Fruit fly (Drosophila melanogaster) S2 (cell line): ENCODE results near the gene mahe.

Experiments
- CG8478 ChIP-seq: fragments of >200 bp; optimal IDR thresholded peaks from 2 replicates; lab custom pipeline; 2018
- CTCF ChIP-seq, 2 experiments: fragments of >200 bp; optimal IDR thresholded peaks; 2 replicates each; lab custom pipeline; 2018

The mahe gene

DNA sequence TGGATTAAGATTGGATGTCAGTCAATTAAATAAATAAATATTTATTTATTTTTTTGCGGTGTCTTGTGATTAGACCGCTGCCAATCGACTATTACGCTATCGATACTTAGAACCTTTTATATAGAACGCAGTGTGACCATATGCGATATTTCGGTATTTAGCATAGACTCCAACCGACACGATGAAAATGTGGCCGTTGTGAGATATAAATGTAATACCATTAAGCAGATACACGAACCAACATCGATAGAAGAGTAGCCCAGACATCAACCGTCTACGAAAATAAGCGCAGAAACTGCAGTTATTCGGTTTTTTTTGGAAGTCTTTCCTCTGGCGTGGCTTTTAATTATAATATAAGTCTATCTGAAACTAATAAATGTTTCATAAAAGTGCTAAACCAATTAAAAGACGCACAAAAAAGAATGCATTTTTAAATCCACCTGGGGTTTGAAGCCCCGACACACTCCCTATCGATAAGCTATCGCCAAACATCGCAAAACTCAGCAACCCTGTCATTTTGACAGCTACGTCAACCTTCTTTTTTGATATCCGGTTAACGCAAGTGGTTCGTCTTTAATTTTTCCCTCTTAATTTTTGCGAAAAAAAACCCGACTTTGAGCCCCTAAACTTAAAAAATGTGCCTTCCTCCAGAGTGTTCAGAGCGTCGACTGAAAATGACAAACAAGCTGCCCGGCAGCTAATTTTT is 2.2 kb upstream of the mahe start, which contains the start of the genes Dhdds and RpS14a:
Gene Dhdds, minus strand, starts transcription at position 142 of the 706 bp plus-strand sequence.
Gene RpS14a, plus strand, starts transcription at position 533 of the 706 bp plus-strand sequence.
- TF ChIP-seq CG8478 (no peak), CTCF (optimal IDR thresholded peaks at IDR 0.05; lab: Kevin White, UChicago) (peak in 1 of 2 experiments; percentile 34)

DNA sequence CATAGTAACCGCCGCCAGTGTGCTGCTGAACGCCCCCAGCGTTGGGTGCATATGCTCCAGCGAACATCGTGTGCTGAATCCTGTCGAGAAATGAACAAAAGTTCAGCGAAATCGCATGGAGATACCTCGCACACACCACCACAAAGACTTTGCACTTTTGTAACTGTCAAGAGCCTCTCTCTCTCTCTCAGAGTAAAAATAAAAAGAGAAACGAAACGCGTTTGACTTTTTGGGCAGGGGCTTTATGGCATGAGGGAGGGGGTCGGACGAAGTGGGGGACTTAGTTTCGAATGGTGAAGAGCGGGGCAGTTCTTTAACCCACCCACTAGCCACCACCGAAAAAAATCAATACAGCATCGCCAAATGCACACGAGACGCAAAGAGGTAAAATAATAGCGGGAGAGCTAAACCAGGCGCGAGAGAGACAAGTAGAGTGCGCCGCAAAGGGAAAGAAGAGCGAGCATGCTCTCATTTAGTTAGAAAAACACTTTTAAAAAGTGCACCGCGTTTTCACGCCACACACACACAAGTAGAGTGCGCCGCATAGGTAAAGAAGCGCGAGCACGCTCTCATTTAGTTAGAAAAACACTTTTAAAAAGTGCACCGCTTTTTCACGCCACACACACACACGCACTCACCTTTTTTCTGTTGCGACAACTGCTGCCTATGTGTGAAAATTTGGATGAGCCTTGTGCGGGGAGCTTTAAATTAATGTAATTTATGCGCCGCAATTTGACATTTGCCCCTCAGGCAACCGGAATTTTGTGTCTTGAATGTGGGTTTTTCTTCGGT is 750 bp downstream of the mahe start:
- TF ChIP-seq CTCF (optimal IDR thresholded peaks at IDR 0.05; lab: Kevin White, UChicago) (no peak), CG8478 (no peak)

DNA sequence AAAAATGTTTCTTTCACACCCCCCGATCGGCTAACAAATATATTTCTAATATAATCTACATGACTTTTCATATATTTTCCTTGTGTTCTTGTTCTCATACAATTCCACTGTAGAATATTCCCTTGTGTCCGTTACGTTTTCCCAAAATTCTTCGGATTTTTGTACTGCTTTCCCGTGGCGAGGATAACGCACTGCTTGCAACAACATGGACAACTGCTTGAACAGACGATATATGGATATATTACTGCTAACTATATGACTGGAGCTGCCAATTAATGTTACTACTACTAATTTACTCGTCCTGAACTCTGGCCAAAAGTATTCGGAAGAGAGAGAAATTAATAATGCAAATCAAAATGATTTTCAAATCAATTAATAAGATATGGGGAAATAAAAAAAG is 6.3 kb downstream of the mahe start:
- TF ChIP-seq CTCF (optimal IDR thresholded peaks at IDR 0.05; lab: Kevin White, UChicago) (no peak), CG8478 (no peak)

DNA sequence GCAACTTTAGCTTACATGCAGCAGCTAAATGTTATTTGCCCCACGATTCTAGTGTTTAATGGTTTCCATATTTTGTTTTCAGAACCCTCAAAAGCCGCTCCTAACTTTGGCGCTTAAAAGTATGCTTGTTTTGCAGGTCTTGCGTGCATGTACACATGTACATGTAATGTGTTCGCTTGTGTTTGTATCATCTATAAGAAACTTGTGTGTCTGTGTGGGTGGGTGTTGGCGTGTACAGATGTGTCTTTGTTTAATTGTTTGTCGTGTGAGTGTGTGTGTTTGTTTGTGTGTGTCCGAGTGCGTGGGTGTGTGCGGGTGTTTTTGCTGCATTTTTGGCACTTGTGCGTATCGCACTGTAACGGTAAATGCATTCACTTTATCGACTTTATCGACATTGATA is 8.1 kb downstream of the mahe start:
- TF ChIP-seq CTCF (optimal IDR thresholded peaks at IDR 0.05; lab: Kevin White, UChicago), result no peak
- no peak for TF ChIP-seq CG8478

DNA sequence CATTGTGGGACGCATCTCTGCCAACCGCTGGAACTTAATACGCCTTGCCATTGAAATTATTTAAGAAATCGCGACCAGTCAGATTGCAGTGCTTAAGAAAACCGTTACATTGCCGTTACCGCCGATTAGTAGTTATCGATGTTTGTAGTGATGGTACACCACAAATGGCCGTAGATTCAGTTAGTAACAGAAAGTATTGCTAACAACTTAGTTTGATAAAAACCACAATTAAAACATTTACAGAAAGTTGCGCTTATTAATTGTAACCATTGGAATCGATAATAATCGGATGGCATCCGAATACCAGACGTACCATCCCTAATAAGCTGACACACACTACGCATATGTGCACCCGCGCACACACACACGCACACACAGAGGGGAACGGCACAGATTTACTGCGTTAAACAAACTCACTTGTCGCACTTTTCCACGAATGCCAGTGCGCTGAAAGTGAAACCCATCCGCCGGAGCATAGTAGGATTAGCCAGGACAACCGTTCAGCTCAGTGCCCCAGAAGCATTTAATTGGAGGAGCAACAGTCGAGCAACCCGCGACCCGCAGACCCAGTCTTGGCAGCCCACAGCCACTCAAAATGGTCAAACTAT is 11.0 kb downstream of the mahe start, which contains the start of the genes hdm and Ykt6:
Gene hdm, minus strand, starts transcription at position 51 of the 608 bp plus-strand sequence.
Gene Ykt6, plus strand, starts transcription at position 329 of the 608 bp plus-strand sequence.
- TF ChIP-seq CG8478 (no peak), CTCF (optimal IDR thresholded peaks at IDR 0.05; lab: Kevin White, UChicago) (peak in 1 of 2 experiments; percentile 2)

DNA sequence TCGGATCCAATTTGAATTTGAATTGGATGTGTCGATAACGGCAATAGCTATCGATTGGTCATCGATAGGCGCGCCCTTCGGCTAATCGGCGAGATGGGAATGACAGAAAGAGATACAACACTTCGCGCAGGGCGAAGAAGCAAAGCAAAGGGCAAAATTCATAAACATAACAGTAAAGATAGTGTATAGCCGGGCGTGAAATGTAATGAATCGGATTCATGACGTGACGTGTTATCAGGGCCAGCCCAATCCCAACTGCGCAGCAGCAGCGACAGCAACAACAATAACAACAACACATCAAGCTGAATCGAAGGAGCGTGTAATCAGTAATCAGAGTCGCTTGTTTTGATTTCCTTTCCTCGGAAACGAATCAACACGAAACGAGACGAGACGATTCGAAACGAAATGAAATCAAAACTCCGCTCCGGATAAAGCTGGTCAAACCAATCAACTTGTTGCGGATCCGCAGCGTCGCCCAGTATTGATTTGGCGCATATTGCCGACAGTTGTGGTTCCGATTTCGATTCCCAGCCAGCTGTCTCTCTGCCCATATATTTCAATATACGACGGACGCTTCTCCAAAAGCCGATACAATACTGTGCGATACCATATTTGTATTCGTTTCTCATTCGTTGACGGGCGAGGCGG is 19.1 kb downstream of the mahe start, which contains the start of gene snz:
Gene snz, plus strand, starts transcription at position 107 of the 648 bp plus-strand sequence.
- TF ChIP-seq CTCF (optimal IDR thresholded peaks at IDR 0.05; lab: Kevin White, UChicago), result no peak
- no peak for TF ChIP-seq CG8478

DNA sequence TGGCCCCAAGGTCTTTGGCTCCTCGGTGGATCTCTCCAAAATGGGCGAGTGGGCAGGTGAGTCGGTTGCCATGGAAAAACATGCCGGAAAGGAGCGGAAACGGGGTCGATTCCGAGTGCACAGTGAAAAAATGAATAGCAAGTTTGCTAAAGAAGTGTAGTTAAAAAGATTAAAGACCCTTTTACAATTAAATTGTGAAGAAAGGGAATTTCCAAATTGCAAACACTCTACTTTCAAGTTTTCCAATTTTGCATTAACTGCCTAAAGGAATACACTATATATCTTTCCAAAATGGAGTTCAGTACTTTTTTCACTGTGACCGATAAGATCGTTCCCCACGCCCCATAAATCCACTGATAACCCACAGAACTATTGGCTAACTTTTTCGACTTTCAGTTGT is 21.7 kb downstream of the mahe start:
- TF ChIP-seq CTCF (optimal IDR thresholded peaks at IDR 0.05; lab: Kevin White, UChicago), result no peak
- no peak for TF ChIP-seq CG8478

DNA sequence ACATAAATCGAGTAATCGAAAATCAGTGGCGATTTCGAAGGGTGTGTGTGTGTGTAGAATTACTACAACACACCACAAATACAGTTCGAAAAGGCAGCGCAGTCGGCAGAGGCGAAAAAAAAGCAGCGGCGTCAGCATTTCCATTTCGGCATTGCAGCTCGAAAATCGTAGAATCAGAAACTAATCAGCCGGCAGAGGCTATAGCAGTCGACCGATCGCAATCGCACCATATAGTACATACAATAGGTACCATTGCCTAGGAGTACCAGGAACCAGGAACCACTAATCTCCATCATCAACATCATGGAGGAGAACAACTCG is 22.2 kb downstream of the mahe start:
- TF ChIP-seq CTCF (optimal IDR thresholded peaks at IDR 0.05; lab: Kevin White, UChicago), result no peak
- no peak for TF ChIP-seq CG8478

DNA sequence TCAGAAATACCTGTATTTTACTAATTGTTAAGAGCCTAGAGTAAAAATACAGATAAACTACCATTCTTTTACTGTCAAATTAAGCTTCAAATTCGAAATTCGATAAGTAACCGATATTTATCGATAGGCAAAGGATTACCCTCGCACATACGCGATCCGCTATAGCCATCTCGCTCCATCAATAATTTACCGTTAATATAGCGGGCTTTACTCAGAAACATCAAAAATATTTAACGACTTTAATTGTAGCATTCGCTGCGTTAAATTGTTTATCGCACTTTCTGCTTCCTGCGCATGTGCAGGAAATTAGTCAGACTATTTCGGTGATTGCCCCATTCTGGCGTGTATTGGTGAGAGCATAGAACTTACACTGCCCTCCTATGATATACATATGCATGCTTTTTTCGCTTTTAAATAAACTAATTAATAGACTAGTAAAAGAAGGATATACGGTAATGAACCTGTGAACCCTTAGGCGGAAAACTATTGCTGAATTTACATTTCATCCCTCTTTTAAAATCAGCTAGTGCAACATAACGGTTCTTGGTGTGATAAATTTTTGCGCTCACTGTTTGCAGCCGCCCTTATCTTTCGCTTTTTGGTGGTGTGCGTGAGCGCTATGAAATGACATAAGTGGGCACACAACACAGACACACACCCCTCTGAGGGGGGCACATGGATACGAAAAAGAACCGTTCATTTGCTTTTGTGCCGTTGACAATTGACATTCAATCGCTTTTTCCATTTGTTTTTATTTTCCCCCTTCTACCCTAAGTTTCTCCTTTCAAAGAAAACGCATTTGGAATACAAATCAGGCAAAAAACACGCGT is 22.7 kb downstream of the mahe start, which contains the start of the genes dpr14 and spidey:
Gene dpr14, minus strand, starts transcription at position 48 of the 830 bp plus-strand sequence.
Gene spidey, plus strand, starts transcription at position 693 of the 830 bp plus-strand sequence.
- no peak for TF ChIP-seq CG8478
- no peak for TF ChIP-seq CTCF (optimal IDR thresholded peaks at IDR 0.05; lab: Kevin White, UChicago)

DNA sequence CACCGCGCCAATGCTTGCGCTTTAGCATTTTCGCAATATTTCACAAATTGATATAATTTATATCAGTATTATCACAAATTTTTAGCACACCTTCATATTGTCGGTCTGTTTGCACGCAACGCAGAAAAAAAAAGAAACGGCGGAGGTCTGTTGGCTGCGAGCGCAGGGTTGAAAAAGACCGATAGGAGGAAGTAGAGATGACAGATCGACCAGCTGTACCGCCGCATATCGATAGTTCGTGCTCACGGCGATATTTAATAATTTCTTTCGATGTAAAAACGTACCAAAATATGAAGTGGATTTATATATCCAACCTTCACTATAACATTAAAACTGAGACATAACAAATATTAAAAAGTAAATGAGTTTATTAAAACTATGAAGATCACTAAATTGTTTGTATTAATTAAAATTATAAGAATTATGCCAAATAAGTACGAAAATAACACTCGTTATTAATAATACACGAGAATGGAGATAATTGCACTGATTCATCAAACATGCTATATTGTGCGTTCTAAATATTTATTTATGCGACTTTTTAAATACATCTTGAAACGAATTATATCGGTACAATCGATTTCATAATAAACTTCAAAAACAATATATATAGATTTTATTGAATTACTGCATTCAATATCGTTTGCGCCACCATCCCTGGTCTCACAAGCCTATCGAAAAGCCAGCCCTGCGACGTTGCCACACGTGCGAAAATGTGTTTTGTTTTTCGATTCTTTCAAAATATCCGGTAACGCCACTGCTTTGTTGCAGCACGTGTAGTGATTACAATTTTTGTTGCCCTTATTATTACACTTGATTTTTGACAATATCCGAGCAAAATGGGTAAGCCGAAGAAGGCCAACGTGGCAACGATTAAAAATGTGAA is 29.8 kb downstream of the mahe start, which contains the start of the genes RpS6 and bys:
Gene RpS6, minus strand, starts transcription at position 179 of the 886 bp plus-strand sequence.
Gene bys, plus strand, starts transcription at position 728 of the 886 bp plus-strand sequence.
- TF ChIP-seq CG8478 (no peak), CTCF (optimal IDR thresholded peaks at IDR 0.05; lab: Kevin White, UChicago) (peak in 1 of 2 experiments; percentile 2)

DNA sequence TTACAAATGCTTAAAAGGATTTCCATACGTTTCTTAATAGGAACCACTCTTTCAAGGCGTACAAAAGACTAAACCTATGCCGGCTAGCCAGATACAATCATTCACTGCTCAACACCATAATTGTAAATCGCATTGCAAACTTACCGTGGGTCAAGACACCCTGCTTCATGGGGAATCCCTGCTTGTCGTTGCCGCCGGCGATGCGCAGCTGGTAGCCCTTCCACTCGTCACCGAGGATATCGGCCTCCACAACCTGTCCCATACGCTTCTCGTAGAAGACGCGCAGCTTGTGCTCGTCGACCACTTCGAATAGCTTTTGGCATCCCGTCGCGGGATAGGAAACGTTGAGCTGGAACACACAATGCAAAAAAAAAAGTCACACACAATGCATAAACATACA is 30.5 kb downstream of the mahe start:
- TF ChIP-seq CG8478, result no peak
- no peak for TF ChIP-seq CTCF (optimal IDR thresholded peaks at IDR 0.05; lab: Kevin White, UChicago)

DNA sequence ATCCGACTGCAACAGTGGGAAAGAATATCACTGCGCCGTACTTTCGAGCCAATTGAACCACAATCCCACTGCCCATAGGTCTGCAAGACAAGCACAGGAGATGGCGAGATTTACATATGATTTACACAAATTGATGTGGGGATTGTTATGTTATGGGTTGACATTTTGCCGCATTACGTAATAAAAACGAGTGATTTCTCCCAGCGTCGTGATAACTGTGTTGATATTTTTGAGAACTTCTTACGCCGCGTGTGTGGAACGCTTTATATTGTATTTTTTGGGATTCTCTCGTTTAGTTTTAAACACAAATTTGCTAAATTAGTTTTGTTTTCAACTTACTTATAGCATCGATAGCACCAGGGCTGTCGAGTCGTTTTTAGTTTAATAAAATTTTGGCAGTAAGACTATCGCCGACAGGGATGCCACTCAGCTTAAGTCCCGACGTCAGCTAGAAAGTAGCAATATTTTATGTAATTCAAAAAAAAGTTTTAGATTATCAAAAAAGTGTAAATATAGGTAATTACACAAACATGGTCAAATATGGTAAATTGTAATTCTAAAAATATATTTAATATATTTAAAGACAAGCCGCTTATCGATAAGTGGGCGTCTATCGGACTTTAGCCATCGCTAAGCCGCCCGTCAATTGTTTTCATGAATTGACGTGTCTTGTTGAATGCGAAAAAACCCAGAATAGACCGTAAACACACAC is 37.6 kb downstream of the mahe start, which contains the start of the genes CG45089, ND-MNLL and p115:
Gene CG45089, minus strand, starts transcription at position 388 of the 712 bp plus-strand sequence.
Gene ND-MNLL, minus strand, starts transcription at position 388 of the 712 bp plus-strand sequence.
Gene p115, plus strand, starts transcription at position 621 of the 712 bp plus-strand sequence.
- TF ChIP-seq CG8478 (no peak), CTCF (optimal IDR thresholded peaks at IDR 0.05; lab: Kevin White, UChicago) (no peak)
